Comparison of ENCODE assay signal across 1 worm cellular context in genomic region chrX:8582767-8583360, ce11.
A peak's percentile ranks its signal among the peaks of the same experiment; 100 is the strongest.
TF ChIP-seq lines count a peak whose summit lies in the region.

No protein-coding gene starts in this region.

TF ChIP-seq in whole organism, L1 larva, 84 proteins besides CTCF, POLR2A, EP300 and RAD21 (continued from another document):
- no peak for TF ChIP-seq C16A3.4 (tag; optimal IDR thresholded peaks at IDR 0.05; lab: Kevin White, UChicago)
- no peak for TF ChIP-seq ama-1 (optimal IDR thresholded peaks at IDR 0.05; lab: Kevin White, UChicago)
- no peak for TF ChIP-seq nhr-90 (tag; optimal IDR thresholded peaks at IDR 0.05; lab: Kevin White, UChicago; ENCODE audit: poor library complexity)
- no peak for TF ChIP-seq mab-9 (GFP tag; IDR thresholded peaks at IDR 0.05; lab: Robert Waterston, UW)
- TF ChIP-seq snpc-4 (tag; optimal IDR thresholded peaks at IDR 0.05; lab: Kevin White, UChicago): no peak
- no peak for TF ChIP-seq mef-2 (tag; optimal IDR thresholded peaks at IDR 0.05; lab: Kevin White, UChicago)
- no peak for TF ChIP-seq jun-1 (tag; optimal IDR thresholded peaks at IDR 0.05; lab: Kevin White, UChicago)
- no peak for TF ChIP-seq mdl-1 (tag; optimal IDR thresholded peaks at IDR 0.05; lab: Kevin White, UChicago)
- no peak for TF ChIP-seq dsc-1 (tag; optimal IDR thresholded peaks at IDR 0.05; lab: Kevin White, UChicago)
- no peak for TF ChIP-seq unc-98 (GFP tag; IDR thresholded peaks at IDR 0.05; lab: Robert Waterston, UW)
- TF ChIP-seq lin-35 (GFP tag; optimal IDR thresholded peaks at IDR 0.05; lab: Kevin White, UChicago): no peak
- peak; percentile 55 for TF ChIP-seq nhr-85 (tag; lab: Kevin White, UChicago)
- TF ChIP-seq sox-4 (tag; optimal IDR thresholded peaks at IDR 0.05; lab: Kevin White, UChicago): no peak
- TF ChIP-seq C34B4.2 (tag; optimal IDR thresholded peaks at IDR 0.05; lab: Kevin White, UChicago): no peak
- peak; percentile 36 for TF ChIP-seq lin-14 (GFP tag; optimal IDR thresholded peaks at IDR 0.05; lab: Kevin White, UChicago)
- TF ChIP-seq egl-13 (tag; optimal IDR thresholded peaks at IDR 0.05; lab: Kevin White, UChicago): no peak
- TF ChIP-seq nhr-12 (tag; optimal IDR thresholded peaks at IDR 0.05; lab: Kevin White, UChicago): no peak
- no peak for TF ChIP-seq aha-1 (tag; optimal IDR thresholded peaks at IDR 0.05; lab: Kevin White, UChicago)
- TF ChIP-seq swsn-7 (tag; optimal IDR thresholded peaks at IDR 0.05; lab: Kevin White, UChicago): no peak
- no peak for TF ChIP-seq alr-1 (tag; optimal IDR thresholded peaks at IDR 0.05; lab: Kevin White, UChicago; ENCODE audit: borderline replicate concordance)
- no peak for TF ChIP-seq zag-1 (tag; optimal IDR thresholded peaks at IDR 0.05; lab: Kevin White, UChicago)
- TF ChIP-seq ets-5 (GFP tag; IDR thresholded peaks at IDR 0.05; lab: Robert Waterston, UW): no peak
- TF ChIP-seq tbx-2 (tag; optimal IDR thresholded peaks at IDR 0.05; lab: Kevin White, UChicago): no peak
- peak; percentile 90 for TF ChIP-seq blmp-1 (tag; optimal IDR thresholded peaks at IDR 0.05; lab: Kevin White, UChicago)
- no peak for TF ChIP-seq tlp-1 (tag; optimal IDR thresholded peaks at IDR 0.05; lab: Kevin White, UChicago)
- TF ChIP-seq fos-1 (tag; optimal IDR thresholded peaks at IDR 0.05; lab: Kevin White, UChicago): no peak
- no peak for TF ChIP-seq aly-2 (tag; optimal IDR thresholded peaks at IDR 0.05; lab: Kevin White, UChicago)
- peak; percentile 33 for TF ChIP-seq nhr-47 (tag; optimal IDR thresholded peaks at IDR 0.05; lab: Kevin White, UChicago)
- no peak for TF ChIP-seq lsy-2 (tag; optimal IDR thresholded peaks at IDR 0.05; lab: Kevin White, UChicago)
TF ChIP-seq in whole organism, L1 larva: peak in this region for 8.
